Worm (Caenorhabditis elegans) whole organism, midembryonic: Measurements from ENCODE around the gene M88.4.

Experiments
- ztf-23 ChIP-seq: fragments of 200-800 bp; sonication (Bioruptor generic); IDR thresholded peaks from 2 replicates; pipeline ENCODE4 v1.3.6; 2022; ENCODE audit warnings: missing genetic modification reagents, missing genetic modification characterization, missing compliant biosample characterization
- ztf-29 ChIP-seq: fragments of 200-800 bp; sonication (Bioruptor generic); IDR thresholded peaks from 2 replicates; pipeline ENCODE4 v1.3.6; 2022; ENCODE audit warnings: missing genetic modification reagents, missing genetic modification characterization, missing compliant biosample characterization

ce11 chrIII:4562070-4562788 lies 13.4 kb downstream of the M88.4 start, which contains the start of gene pan-1:
- TF ChIP-seq ztf-29 = no peak
- TF ChIP-seq ztf-23 (GFP tag; lab: Robert Waterston, UW) = no peak
